Worm (Caenorhabditis elegans): ENCODE measurements around the gene C02F12.8.

DNA sequence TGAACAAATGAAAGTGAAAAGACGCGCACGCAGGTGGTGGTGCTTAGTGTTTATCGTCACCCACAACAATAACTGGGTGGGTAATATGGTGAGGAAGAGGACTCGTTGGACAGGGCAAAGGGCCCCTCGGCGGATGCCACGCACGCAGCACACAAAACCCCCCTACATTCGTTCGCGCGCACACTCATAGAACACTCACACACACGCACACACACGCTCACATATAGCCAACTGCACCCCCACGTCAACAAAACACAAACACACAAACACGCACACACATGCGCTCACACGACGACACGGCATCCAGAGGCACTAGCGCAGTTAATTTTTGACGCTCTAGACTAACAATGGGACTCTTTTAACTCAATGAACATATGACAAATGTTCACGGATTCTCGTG is 1.1 kb upstream of the C02F12.8 start:
- TF ChIP-seq med-1 (GFP tag; optimal IDR thresholded peaks at IDR 0.05; ENCODE audit: insufficient read depth), result no peak
- no peak for TF ChIP-seq ref-1 (GFP tag; conservative IDR thresholded peaks at IDR 0.05)
- no peak for TF ChIP-seq klf-2 (GFP tag; conservative IDR thresholded peaks at IDR 0.05)
- no peak for TF ChIP-seq ztf-29 (GFP tag; IDR thresholded peaks at IDR 0.05)
- TF ChIP-seq flt-1 (GFP tag; IDR thresholded peaks at IDR 0.05), result peak; percentile 70; the same call in 1 of the 2 replicates
